Worm (Caenorhabditis elegans): ENCODE measurements around the gene nac-2.

- TF ChIP-seq W03F9.2 (tag; optimal IDR thresholded peaks at IDR 0.05) (no peak), him-1 (tag; optimal IDR thresholded peaks at IDR 0.05) (no peak)
These were observed 19.5 kb downstream of the nac-2 start for ce11 chrIII:9023601-9024000.
